Fruit fly (Drosophila melanogaster): ENCODE data around the gene Gtpx.

The Gtpx gene

dm6 chr3L:3377965-3378292 is 51.9 kb downstream of the Gtpx start, which contains the start of gene Ids (continued):
- TF ChIP-seq HLH3B (GFP tag; IDR thresholded peaks at IDR 0.05) (peak; percentile 83), Scr (GFP tag; IDR thresholded peaks at IDR 0.05; ENCODE audit: partially characterized antibody) (no peak), CG13624 (GFP tag; optimal IDR thresholded peaks at IDR 0.05) (peak; percentile 2), NC2β (GFP tag; optimal IDR thresholded peaks at IDR 0.05) (peak; percentile 35), Mrtf (GFP tag; IDR thresholded peaks at IDR 0.05) (0 out of 3 replicates have a peak, but pooled peaks have one; percentile 48), CG17912 (GFP tag; optimal IDR thresholded peaks at IDR 0.05) (no peak), shn (GFP tag; optimal IDR thresholded peaks at IDR 0.05) (no peak), emc (GFP tag; optimal IDR thresholded peaks at IDR 0.05) (no peak), ind (GFP tag; optimal IDR thresholded peaks at IDR 0.05) (peak; percentile 56), HHEX (GFP tag; optimal IDR thresholded peaks at IDR 0.05) (no peak), Fer3 (tag; optimal IDR thresholded peaks at IDR 0.05) (peak; percentile 68), NfI (GFP tag; optimal IDR thresholded peaks at IDR 0.05) (peak; percentile 61), CG34376 (GFP tag; optimal IDR thresholded peaks at IDR 0.05) (no peak), CG3726 (GFP tag; IDR thresholded peaks at IDR 0.05) (0 out of 3 replicates have a peak, but pooled peaks have one; percentile 64), CG16815 (GFP tag; optimal IDR thresholded peaks at IDR 0.05) (peak; percentile 52), Elba2 (GFP tag; optimal IDR thresholded peaks at IDR 0.05) (no peak), mirr (GFP tag; optimal IDR thresholded peaks at IDR 0.05) (no peak), CG13123 (GFP tag; optimal IDR thresholded peaks at IDR 0.05) (no peak), CG32532 (GFP tag; IDR thresholded peaks at IDR 0.05) (peak; percentile 80), vfl (GFP tag; optimal IDR thresholded peaks at IDR 0.05) (peak; percentile 40), fru (optimal IDR thresholded peaks at IDR 0.05) (no peak), CG12391 (tag; optimal IDR thresholded peaks at IDR 0.05) (peak; percentile 71), CG2120 (GFP tag; optimal IDR thresholded peaks at IDR 0.05) (peak; percentile 70), cato (GFP tag; optimal IDR thresholded peaks at IDR 0.05; ENCODE audit: borderline replicate concordance) (no peak), yki (optimal IDR thresholded peaks at IDR 0.05) (no peak), HLH4C (GFP tag; IDR thresholded peaks at IDR 0.05; ENCODE audit: partially characterized antibody) (no peak), CG31441 (GFP tag; IDR thresholded peaks at IDR 0.05) (peak; percentile 81), p53 (GFP tag; optimal IDR thresholded peaks at IDR 0.05) (no peak), CG17385 (GFP tag; optimal IDR thresholded peaks at IDR 0.05) (peak; percentile 72), CG10366 (GFP tag; IDR thresholded peaks at IDR 0.05) (peak; percentile 76), CG18262 (tag; optimal IDR thresholded peaks at IDR 0.05) (peak; percentile 67), ranshi (GFP tag; IDR thresholded peaks at IDR 0.05) (peak; percentile 76), E2f2 (GFP tag; IDR thresholded peaks at IDR 0.05) (peak; percentile 65), Xrp1 (GFP tag; IDR thresholded peaks at IDR 0.05) (peak; percentile 90), ttk (GFP tag; IDR thresholded peaks at IDR 0.05) (peak; percentile 80), CG15073 (GFP tag; optimal IDR thresholded peaks at IDR 0.05) (no peak), prd (optimal IDR thresholded peaks at IDR 0.05) (no peak), prd (GFP tag; IDR thresholded peaks at IDR 0.05) (peak; percentile 84), CG15601 (tag; optimal IDR thresholded peaks at IDR 0.05) (peak; percentile 9), CG7987 (GFP tag; optimal IDR thresholded peaks at IDR 0.05) (no peak), CG34422 (GFP tag; IDR thresholded peaks at IDR 0.05) (peak; percentile 67; the same call in 1 of the 3 replicates), Ets97D (GFP tag; optimal IDR thresholded peaks at IDR 0.05) (peak; percentile 13), CG3995 (GFP tag; optimal IDR thresholded peaks at IDR 0.05) (no peak), crp (GFP tag; optimal IDR thresholded peaks at IDR 0.05) (peak in 1 of 2 experiments; percentile 15), odd (GFP tag; optimal IDR thresholded peaks at IDR 0.05) (peak; percentile 60), Gug (GFP tag; IDR thresholded peaks at IDR 0.05) (peak; percentile 30; the same call in 1 of the 4 replicates), dati (GFP tag; IDR thresholded peaks at IDR 0.05) (peak; percentile 23; the same call in 1 of the 2 replicates), CG6254 (GFP tag; optimal IDR thresholded peaks at IDR 0.05) (peak; percentile 63), CG17359 (tag; optimal IDR thresholded peaks at IDR 0.05) (peak; percentile 79), CG33213 (GFP tag; optimal IDR thresholded peaks at IDR 0.05) (peak; percentile 10), Mes4 (GFP tag; optimal IDR thresholded peaks at IDR 0.05) (no peak), CG17361 (GFP tag; IDR thresholded peaks at IDR 0.05) (peak; percentile 72), CG6175 (GFP tag; IDR thresholded peaks at IDR 0.05) (no peak; the same call in 2 of the 3 replicates)
